Fruit fly (Drosophila melanogaster): ENCODE measurements around the gene CG18294.

CG18294 gene

dm6 chr3L:19446394-19447349 is 28.7 kb downstream of the CG18294 start, which contains the start of the genes CG33062 and Chd3 (continued):
- TF ChIP-seq ap (GFP tag; IDR thresholded peaks at IDR 0.05) (no peak), Hand (GFP tag; optimal IDR thresholded peaks at IDR 0.05) (no peak), C15 (GFP tag; IDR thresholded peaks at IDR 0.05) (no peak), zfh2 (GFP tag; optimal IDR thresholded peaks at IDR 0.05) (no peak), CG10274 (GFP tag; optimal IDR thresholded peaks at IDR 0.05) (no peak), CrebB (tag; optimal IDR thresholded peaks at IDR 0.05) (no peak), HmgZ (tag; optimal IDR thresholded peaks at IDR 0.05) (no peak), run (tag; optimal IDR thresholded peaks at IDR 0.05) (no peak), klu (GFP tag; IDR thresholded peaks at IDR 0.05) (no peak), sd (tag; optimal IDR thresholded peaks at IDR 0.05) (no peak), CG12769 (tag; optimal IDR thresholded peaks at IDR 0.05) (no peak), CG10147 (GFP tag; optimal IDR thresholded peaks at IDR 0.05) (no peak), CG4424 (GFP tag; optimal IDR thresholded peaks at IDR 0.05) (no peak), MESR4 (GFP tag; optimal IDR thresholded peaks at IDR 0.05) (no peak), CG14050 (GFP tag; IDR thresholded peaks at IDR 0.05) (no peak), Awh (GFP tag; IDR thresholded peaks at IDR 0.05) (no peak), CG8290 (GFP tag; optimal IDR thresholded peaks at IDR 0.05) (no peak), CG8290 (tag; optimal IDR thresholded peaks at IDR 0.05) (no peak), Eip74EF (GFP tag; optimal IDR thresholded peaks at IDR 0.05) (peak in 1 of 2 experiments; percentile 32), Opbp (GFP tag; IDR thresholded peaks at IDR 0.05; ENCODE audit: partially characterized antibody) (peak; percentile 63; the same call in 2 of the 3 replicates), Oaz (GFP tag; IDR thresholded peaks at IDR 0.05) (no peak), lov (optimal IDR thresholded peaks at IDR 0.05) (no peak), lov (GFP tag; IDR thresholded peaks at IDR 0.05) (no peak), schlank (tag; optimal IDR thresholded peaks at IDR 0.05) (no peak), dmrt99B (tag; optimal IDR thresholded peaks at IDR 0.05) (no peak), Taf1 (GFP tag; IDR thresholded peaks at IDR 0.05) (no peak), trh (GFP tag; optimal IDR thresholded peaks at IDR 0.05) (no peak), CG11247 (GFP tag; IDR thresholded peaks at IDR 0.05) (no peak), CG32772 (GFP tag; IDR thresholded peaks at IDR 0.05) (peak; percentile 35; the same call in 1 of the 2 replicates), NK7.1 (GFP tag; optimal IDR thresholded peaks at IDR 0.05) (no peak), CG8281 (tag; optimal IDR thresholded peaks at IDR 0.05) (no peak), gem (tag; optimal IDR thresholded peaks at IDR 0.05) (peak; percentile 64), CG17802 (tag; optimal IDR thresholded peaks at IDR 0.05) (peak; percentile 90), CG9817 (tag; optimal IDR thresholded peaks at IDR 0.05) (peak; percentile 23), luna (GFP tag; optimal IDR thresholded peaks at IDR 0.05) (no peak), CG3995 (GFP tag; optimal IDR thresholded peaks at IDR 0.05) (no peak), Elba2 (GFP tag; optimal IDR thresholded peaks at IDR 0.05) (no peak), CG10654 (GFP tag; optimal IDR thresholded peaks at IDR 0.05) (no peak), CG3838 (GFP tag; optimal IDR thresholded peaks at IDR 0.05) (no peak), CG30403 (GFP tag; optimal IDR thresholded peaks at IDR 0.05) (no peak), yki (optimal IDR thresholded peaks at IDR 0.05) (no peak), so (GFP tag; IDR thresholded peaks at IDR 0.05) (no peak), CG18262 (tag; optimal IDR thresholded peaks at IDR 0.05) (no peak), dan (GFP tag; IDR thresholded peaks at IDR 0.05) (no peak), sima (GFP tag; optimal IDR thresholded peaks at IDR 0.05) (no peak), bigmax (GFP tag; optimal IDR thresholded peaks at IDR 0.05) (no peak), CG6254 (GFP tag; optimal IDR thresholded peaks at IDR 0.05) (no peak), CTCF (GFP tag; optimal IDR thresholded peaks at IDR 0.05) (no peak), CG7357 (GFP tag; IDR thresholded peaks at IDR 0.05) (peak; percentile 93)

Data from whole organism, embryonic.